Fruit fly (Drosophila melanogaster): ENCODE data around the gene Rchy1.

Rchy1 gene

dm6 chr2L:6455032-6455954 lies 10.2 kb downstream of the Rchy1 start, which contains the start of gene retm:
Gene retm (minus strand): TSS chr2L:6455929.
- TF ChIP-seq CG17801 (GFP tag; optimal IDR thresholded peaks at IDR 0.05; ENCODE audit: partially characterized antibody): no peak

dm6 chr2L:6449753-6450152 lies 15.7 kb downstream of the Rchy1 start:
- TF ChIP-seq CG17801 (GFP tag; optimal IDR thresholded peaks at IDR 0.05; ENCODE audit: partially characterized antibody): no peak

dm6 chr2L:6448334-6448703 lies 17.1 kb downstream of the Rchy1 start, which contains the start of gene Acox3:
Gene Acox3 (minus strand): TSS chr2L:6448403.
- TF ChIP-seq CG17801 (GFP tag; optimal IDR thresholded peaks at IDR 0.05; ENCODE audit: partially characterized antibody): no peak

DNA sequence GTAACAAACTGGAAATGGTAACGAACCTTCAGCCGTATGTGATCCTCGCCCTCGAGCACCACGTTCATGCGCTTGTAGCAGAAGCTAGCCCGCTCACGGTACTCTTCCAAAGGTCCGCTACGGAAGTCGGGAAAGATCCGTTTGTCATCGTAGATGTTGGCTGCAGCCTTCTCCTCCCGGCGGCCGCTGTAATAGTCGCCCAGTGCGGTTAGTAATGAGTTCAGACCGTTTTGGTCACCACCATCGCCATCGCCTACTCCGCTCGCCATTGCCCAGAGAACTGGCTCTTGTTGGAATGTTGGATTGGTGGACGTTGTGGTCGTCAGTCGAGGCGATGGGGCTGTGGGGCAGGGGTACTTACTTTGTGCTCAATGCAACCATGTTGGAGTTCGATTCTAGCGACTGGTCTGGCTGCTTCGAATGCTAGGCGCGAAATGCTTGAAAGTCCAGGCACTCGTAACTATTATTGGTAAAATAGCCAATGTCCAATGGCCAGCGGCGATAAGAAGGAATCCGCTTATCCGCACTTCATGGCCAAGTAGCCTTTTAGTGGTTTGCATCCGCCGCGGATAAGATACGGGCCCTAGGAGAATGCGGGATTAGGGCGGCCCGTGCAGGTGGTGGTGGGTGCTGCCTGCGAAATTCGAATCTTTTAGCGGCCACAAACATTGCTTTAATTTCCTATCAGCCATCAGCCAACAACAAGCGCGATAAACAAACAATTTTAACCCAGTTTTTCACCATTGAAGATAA lies 17.7 kb downstream of the Rchy1 start:
- no peak for TF ChIP-seq CG17801 (GFP tag; optimal IDR thresholded peaks at IDR 0.05; ENCODE audit: partially characterized antibody)

DNA sequence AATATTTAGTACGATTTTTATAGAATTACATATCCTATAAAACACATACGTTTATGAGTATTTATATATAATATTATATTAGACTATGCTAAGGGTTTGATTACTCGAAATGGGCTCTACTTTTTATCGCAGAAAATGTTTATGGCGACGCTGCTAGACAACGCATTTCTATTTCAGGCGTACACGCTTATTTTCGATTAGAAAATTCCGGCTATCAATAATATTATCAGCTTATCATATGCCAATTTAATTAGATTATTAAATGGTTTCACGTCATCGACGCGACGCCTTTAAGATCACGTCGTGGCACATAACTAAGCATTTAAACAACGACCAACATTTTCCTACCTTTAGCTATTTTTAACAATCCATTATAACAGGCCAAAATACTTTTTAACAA lies 39.1 kb downstream of the Rchy1 start:
- TF ChIP-seq CG17801 (GFP tag; optimal IDR thresholded peaks at IDR 0.05; ENCODE audit: partially characterized antibody): no peak

DNA sequence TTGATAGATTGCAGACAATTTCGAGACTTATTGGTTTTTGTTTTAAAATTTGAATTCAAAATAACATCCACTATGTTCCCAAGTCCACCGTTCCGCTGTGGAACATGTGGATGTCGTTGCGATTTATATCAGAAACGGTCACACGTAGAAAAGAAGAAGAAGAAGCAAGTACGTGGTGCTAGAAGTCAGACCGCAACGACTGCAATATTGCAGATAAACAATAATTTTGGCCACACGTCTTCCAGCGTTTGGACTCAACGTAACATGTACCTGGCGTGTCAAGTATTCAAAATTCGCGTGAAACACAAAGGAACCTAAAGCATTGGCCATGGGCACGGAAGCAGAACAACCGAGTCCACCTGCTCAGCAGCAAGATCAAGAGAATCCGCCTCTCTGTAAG lies 41.3 kb downstream of the Rchy1 start, which contains the start of gene Fic:
Gene Fic, plus strand, starts transcription at position 139 of the 400 bp plus-strand sequence.
- peak; percentile 36 for TF ChIP-seq CG17801 (GFP tag; optimal IDR thresholded peaks at IDR 0.05; ENCODE audit: partially characterized antibody)

DNA sequence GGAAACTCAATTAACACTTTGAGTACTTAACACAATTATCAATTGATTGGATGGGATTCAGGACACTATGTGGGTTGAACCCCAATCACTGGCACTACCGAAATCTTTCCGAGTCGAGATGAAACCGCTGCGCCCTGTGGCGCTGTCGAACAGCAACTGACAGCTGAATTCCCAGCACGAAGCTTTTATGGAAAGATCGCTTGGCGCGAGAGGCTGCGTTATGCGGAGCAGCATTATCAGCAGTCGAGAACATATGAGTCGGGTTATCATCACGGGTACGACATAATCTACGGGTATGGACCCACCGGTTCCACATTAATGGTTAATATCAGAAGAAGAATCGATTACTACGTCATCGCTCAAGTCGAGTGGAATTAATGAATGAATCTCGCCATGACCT lies 42.3 kb downstream of the Rchy1 start, which contains the start of gene Tig:
Gene Tig, minus strand, starts transcription at position 163 of the 400 bp plus-strand sequence.
- no peak for TF ChIP-seq CG17801 (GFP tag; optimal IDR thresholded peaks at IDR 0.05; ENCODE audit: partially characterized antibody)

DNA sequence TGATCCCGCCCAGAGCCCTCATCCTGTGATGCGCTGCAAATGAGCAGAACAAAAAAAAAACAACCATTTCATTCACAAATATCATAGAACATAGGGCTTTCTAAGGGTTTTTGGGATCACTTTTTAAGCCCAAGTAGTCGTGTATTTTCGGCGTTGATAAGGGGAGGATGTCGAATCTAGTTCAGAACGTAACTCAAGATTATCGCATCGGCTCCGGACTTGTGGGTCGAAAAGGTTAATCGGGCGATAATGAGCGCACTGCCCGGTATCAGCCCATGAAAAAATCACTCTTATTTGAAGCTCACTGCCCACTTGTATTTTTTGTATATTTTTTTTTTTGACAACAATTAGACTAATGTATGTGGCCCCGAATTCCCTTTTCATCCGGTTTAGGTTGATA lies 43.0 kb downstream of the Rchy1 start:
- TF ChIP-seq CG17801 (GFP tag; optimal IDR thresholded peaks at IDR 0.05; ENCODE audit: partially characterized antibody): no peak

DNA sequence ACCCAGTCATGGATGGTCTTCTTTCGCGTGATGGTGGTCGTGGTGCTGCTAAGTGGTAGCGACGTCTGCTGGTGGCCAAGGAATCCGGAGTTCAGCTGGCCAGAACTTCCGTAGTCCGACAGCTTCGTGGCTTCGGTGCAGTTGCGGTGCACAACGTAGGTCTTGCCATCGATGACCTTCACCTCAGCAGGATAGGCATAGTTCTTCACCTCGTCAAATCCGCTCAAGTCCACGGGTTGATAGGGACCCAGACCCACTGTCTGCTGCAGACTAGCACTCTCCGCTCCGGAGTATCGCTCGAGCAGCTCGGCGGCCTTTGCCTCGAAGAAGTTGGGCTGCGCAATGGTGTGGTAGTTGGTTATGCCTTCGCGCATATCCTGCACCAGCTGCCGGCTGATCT lies 44.0 kb downstream of the Rchy1 start:
- TF ChIP-seq CG17801 (GFP tag; optimal IDR thresholded peaks at IDR 0.05; ENCODE audit: partially characterized antibody): no peak

- no peak for TF ChIP-seq CG17801 (GFP tag; optimal IDR thresholded peaks at IDR 0.05; ENCODE audit: partially characterized antibody)
Observed at dm6 chr2L:6411953-6412352, 53.5 kb downstream of the Rchy1 start, which contains the start of gene CG13982. Gene CG13982 (plus strand): TSS chr2L:6412315.

DNA sequence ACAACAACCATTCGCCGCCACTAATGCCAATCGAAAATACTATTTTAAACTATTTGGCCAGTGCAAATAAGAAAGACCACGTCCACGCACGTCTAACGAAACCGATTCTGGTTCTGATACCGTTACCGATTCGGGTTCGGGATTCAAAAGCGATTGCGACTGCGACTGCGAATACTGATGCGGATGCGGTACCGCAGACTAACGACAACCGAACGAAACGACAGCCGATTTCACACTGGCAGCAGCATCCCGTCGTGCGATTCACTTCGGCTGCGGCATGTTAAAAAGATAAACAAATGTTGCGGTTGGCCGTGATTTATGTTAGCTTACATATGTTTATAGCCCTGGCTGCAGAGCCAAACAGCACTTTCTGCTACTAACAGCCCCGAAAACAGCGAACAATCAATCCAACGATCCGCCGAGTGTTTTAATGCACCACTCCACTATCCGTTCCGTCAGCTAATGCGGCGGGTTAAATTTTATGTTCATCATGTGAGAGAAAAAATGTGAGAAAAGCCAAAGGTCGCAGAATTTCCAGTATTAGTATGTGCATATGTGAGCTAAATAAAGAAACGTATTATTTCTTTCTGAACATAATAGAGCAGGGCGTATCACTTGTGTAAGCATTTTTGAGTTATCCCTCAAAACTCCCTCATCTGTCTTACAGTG lies 54.2 kb downstream of the Rchy1 start, which contains the start of gene DIP-epsilon:
Gene DIP-epsilon, minus strand, starts transcription at position 238 of the 669 bp plus-strand sequence.
- no peak for TF ChIP-seq CG17801 (GFP tag; optimal IDR thresholded peaks at IDR 0.05; ENCODE audit: partially characterized antibody)

Measured in ovary, adult (tissue).